Worm (Caenorhabditis elegans) whole organism, early embryonic: ENCODE data around the gene F57B1.9.

ENCODE experiments used
- F13C5.2 ChIP-seq: sonication (generic microtip); optimal IDR thresholded peaks from 2 replicates; lab custom pipeline; 2017; ENCODE audit warnings: mild to moderate bottlenecking, missing genetic modification characterization, inconsistent platforms, missing compliant biosample characterization
- ama-1 ChIP-seq: fragments of 150-350 bp; optimal IDR thresholded peaks from 2 replicates; lab custom pipeline; 2014
- ceh-13 ChIP-seq: fragments of 200-800 bp; sonication (Bioruptor generic); optimal IDR thresholded peaks from 2 replicates; lab custom pipeline; 2018; ENCODE audit warnings: mild to moderate bottlenecking, missing genetic modification characterization, missing compliant biosample characterization
- flt-1 ChIP-seq: fragments of 200-800 bp; sonication (Bioruptor generic); IDR thresholded peaks from 2 replicates; pipeline ENCODE4 v1.3.6; 2022; ENCODE audit warnings: missing genetic modification characterization, missing compliant biosample characterization
- hmg-4 ChIP-seq: fragments of 200-800 bp; sonication (Bioruptor generic); optimal IDR thresholded peaks from 2 replicates; lab custom pipeline; 2018; ENCODE audit warnings: mild to moderate bottlenecking, missing genetic modification characterization, missing compliant biosample characterization
- hnd-1 ChIP-seq: sonication (generic microtip); optimal IDR thresholded peaks from 2 replicates; lab custom pipeline; 2016; ENCODE audit warnings: missing genetic modification characterization, missing compliant biosample characterization
- pes-1 ChIP-seq: fragments of 200-800 bp; sonication (Bioruptor generic); IDR thresholded peaks from 2 replicates; pipeline ENCODE4 v1.3.6; 2022; ENCODE audit warnings: missing genetic modification reagents, missing genetic modification characterization, missing compliant biosample characterization
- sea-1 ChIP-seq: fragments of 200-800 bp; sonication (Bioruptor generic); conservative IDR thresholded peaks from 2 replicates; pipeline ENCODE4 v1.3.6; 2022; ENCODE audit warnings: missing genetic modification characterization, missing compliant biosample characterization
- tbx-11 ChIP-seq: fragments of 200-800 bp; sonication (Bioruptor generic); IDR thresholded peaks from 2 replicates; pipeline ENCODE4 v1.3.6; 2022; ENCODE audit warnings: missing genetic modification characterization, missing compliant biosample characterization
- tbx-37 ChIP-seq: fragments of 200-800 bp; sonication (Bioruptor generic); conservative IDR thresholded peaks from 2 replicates; pipeline ENCODE4 v1.3.6; 2022; ENCODE audit warnings: missing genetic modification reagents, missing genetic modification characterization, missing compliant biosample characterization

DNA sequence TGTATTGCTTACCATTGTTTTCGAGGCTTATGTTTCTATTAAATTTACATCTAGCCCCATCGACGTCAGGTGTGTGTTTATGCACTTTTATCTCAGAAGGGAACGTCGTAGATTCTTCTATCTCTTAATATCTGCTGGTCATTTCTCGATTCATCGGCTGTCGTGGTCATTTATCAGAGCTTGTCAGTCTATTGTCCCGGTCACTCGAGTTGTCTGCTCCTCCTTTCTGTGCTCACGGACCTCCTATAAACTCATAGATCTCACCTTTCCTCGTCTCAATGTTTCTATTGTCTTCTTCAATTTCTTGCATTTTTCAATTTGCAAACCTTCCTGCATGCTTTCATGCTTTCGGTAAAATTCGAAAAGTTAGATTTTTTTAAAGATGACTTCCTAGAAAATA is 43.5 kb downstream of the F57B1.9 start:
- TF ChIP-seq ceh-13 (no peak), pes-1 (GFP tag; lab: Robert Waterston, UW) (no peak), sea-1 (GFP tag; lab: Robert Waterston, UW) (no peak), ama-1 (lab: Kevin White, UChicago) (no peak), hmg-4 (GFP tag; lab: Kevin White, UChicago) (no peak), flt-1 (GFP tag; lab: Robert Waterston, UW) (no peak), hnd-1 (tag; lab: Kevin White, UChicago) (no peak), tbx-37 (GFP tag; lab: Robert Waterston, UW) (no peak), tbx-11 (GFP tag; lab: Robert Waterston, UW) (no peak), F13C5.2 (no peak)
